Worm (Caenorhabditis elegans) whole organism, midembryonic: ENCODE data around the gene K02C4.2.

Source experiments
- T22C8.4 ChIP-seq: fragments of 200-800 bp; sonication (Bioruptor generic); IDR thresholded peaks from 2 replicates; pipeline ENCODE4 v1.3.6; 2022; ENCODE audit warnings: missing genetic modification characterization, missing compliant biosample characterization
- flt-1 ChIP-seq: fragments of 200-800 bp; sonication (Bioruptor generic); IDR thresholded peaks from 2 replicates; pipeline ENCODE4 v1.3.6; 2022; ENCODE audit warnings: missing genetic modification characterization, missing compliant biosample characterization
- ref-1 ChIP-seq: fragments of 200-800 bp; sonication (Bioruptor generic); conservative IDR thresholded peaks from 2 replicates; pipeline ENCODE4 v1.3.6; 2022; ENCODE audit warnings: missing genetic modification reagents, missing genetic modification characterization, missing compliant biosample characterization

DNA sequence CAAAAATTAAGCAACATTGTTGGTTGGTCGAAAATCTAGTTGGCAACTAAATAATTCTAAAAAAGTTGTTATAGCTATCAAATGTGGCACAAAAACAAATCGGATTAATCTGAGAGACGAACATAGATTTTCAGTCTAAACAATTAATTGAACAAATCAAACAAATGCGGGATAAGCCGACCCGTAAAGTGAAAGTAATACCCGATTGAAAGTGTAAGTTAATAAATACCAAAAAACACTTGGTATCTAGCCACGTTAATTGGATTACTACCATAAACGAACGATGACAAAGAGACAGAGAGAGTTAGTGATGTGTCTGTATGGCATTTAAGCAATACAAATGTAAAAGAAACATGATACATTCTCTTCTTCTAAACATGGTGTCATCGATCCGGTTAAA lies 18.4 kb downstream of the K02C4.2 start:
- TF ChIP-seq T22C8.4 (GFP tag; lab: Robert Waterston, UW) (no peak), flt-1 (GFP tag; lab: Robert Waterston, UW) (no peak), ref-1 (GFP tag; lab: Robert Waterston, UW) (no peak)
